Fruit fly (Drosophila melanogaster): ENCODE measurements around the gene amx.

Gene amx

DNA sequence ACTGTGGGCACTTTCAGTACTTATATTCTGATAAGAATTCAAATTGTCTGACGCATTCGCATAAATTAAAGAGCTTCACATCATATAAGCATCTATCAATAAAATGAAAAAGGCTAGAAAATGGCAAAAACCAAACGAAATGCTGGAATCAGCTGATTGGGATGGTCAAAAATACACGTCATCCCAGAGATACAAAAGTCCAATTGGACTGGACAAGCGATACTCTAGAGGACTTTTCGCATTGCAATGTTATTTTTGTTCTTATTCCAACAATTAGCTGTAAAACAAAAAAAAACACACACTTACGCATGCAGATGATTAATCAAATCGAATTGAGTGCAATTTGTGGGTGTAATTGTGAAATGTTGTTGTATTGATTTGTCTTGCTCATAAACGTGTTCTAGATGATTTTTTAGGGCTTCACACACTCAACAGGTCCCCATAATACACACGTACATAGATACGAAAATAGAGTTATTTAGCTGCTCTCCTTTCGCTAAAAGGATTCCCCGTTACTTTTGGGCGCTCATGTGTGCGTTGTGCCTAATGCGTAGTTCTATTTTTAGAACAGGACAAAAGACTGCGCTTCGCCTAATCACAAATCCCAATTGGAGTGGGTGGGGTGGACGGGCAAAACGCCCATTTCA is 35.0 kb upstream of the amx start:
- no peak for TF ChIP-seq gl (tag; optimal IDR thresholded peaks at IDR 0.05)
- TF ChIP-seq CG8159 (tag; optimal IDR thresholded peaks at IDR 0.05) = no peak
- TF ChIP-seq CG10348 (GFP tag; IDR thresholded peaks at IDR 0.05) = no peak
- no peak for TF ChIP-seq Pif1A (GFP tag; optimal IDR thresholded peaks at IDR 0.05)
- no peak for TF ChIP-seq D1 (tag; optimal IDR thresholded peaks at IDR 0.05)
- no peak for TF ChIP-seq Snoo (tag; optimal IDR thresholded peaks at IDR 0.05)
- TF ChIP-seq CG13204 (GFP tag; optimal IDR thresholded peaks at IDR 0.05) = no peak
- TF ChIP-seq CG32121 (GFP tag; IDR thresholded peaks at IDR 0.05) = no peak
- no peak for TF ChIP-seq rn (GFP tag; IDR thresholded peaks at IDR 0.05)
- TF ChIP-seq fd96Ca (GFP tag; IDR thresholded peaks at IDR 0.05) = no peak
- no peak for TF ChIP-seq CG15710 (tag; optimal IDR thresholded peaks at IDR 0.05)
- no peak for TF ChIP-seq CG17806 (tag; optimal IDR thresholded peaks at IDR 0.05)

DNA sequence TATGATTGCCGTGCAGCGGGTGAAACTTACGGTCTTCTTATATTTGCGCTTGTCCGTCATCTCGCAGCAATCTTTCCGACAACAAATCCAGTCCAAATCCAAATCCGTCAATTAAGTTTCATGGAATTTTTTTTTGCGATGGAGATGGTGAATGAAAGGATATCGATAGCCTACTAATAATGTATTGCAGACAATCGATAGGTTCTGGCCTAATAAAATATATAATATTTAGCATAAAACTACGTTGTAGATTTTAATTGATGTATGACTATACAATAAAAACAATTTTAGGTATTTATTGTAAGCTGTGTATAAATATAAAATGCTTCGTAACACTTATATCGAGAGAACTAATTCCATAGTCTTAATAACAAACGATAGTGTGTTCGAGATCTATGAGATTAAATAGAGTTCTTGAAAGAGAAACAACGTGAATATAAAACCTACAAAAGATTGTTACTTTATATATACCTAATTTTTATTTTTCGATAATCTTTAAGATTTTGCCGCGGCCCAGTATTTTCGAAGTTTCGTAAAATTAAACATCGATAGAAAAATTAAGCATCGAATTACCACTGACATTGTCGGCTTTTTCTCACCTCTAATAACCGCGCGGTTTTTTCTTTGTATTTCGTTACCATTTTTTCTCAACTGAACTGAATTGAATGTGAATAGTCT is 25.8 kb upstream of the amx start, which contains the start of the genes Cfp1 and Aladin:
Gene Cfp1 (minus strand): TSS at position 131 of the 678 bp plus-strand sequence.
Gene Aladin (plus strand): TSS at position 584 of the 678 bp plus-strand sequence.
- TF ChIP-seq CG15710 (tag; optimal IDR thresholded peaks at IDR 0.05) (no peak), EcR (GFP tag; optimal IDR thresholded peaks at IDR 0.05) (no peak), CG12605 (GFP tag; IDR thresholded peaks at IDR 0.05) (no peak), Ets98B (GFP tag; IDR thresholded peaks at IDR 0.05) (no peak), Snoo (tag; optimal IDR thresholded peaks at IDR 0.05) (no peak), CG8159 (tag; optimal IDR thresholded peaks at IDR 0.05) (no peak), Pif1B (GFP tag; optimal IDR thresholded peaks at IDR 0.05) (no peak), gl (tag; optimal IDR thresholded peaks at IDR 0.05) (no peak), Pif1A (GFP tag; optimal IDR thresholded peaks at IDR 0.05) (no peak), CG17806 (tag; optimal IDR thresholded peaks at IDR 0.05) (no peak), D1 (tag; optimal IDR thresholded peaks at IDR 0.05) (no peak), fd96Ca (GFP tag; IDR thresholded peaks at IDR 0.05) (no peak), CG4496 (GFP tag; IDR thresholded peaks at IDR 0.05) (no peak), CG9948 (tag; optimal IDR thresholded peaks at IDR 0.05) (no peak), CG10348 (GFP tag; IDR thresholded peaks at IDR 0.05) (no peak), CG32121 (GFP tag; IDR thresholded peaks at IDR 0.05) (no peak)

DNA sequence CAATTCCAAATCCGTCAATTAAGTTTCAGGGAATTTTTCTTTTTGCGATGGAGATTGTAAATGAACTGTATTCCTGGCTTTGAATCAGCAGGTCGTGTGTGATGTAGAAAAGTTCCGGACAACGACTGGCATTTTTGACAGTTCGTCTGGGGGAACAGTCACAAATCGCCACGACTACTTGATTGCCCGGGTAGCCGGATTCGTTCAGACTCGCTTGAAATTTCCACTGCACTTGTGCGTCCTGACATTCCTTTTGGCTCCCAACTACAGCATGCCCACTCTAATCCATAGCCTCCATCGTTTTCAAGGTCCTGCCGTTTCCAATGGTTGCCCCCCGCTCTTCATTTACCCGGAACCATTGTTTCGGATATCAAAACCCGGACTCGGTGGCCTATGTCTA is 22.7 kb upstream of the amx start, which contains the start of gene CG17440:
Gene CG17440 (minus strand): TSS at position 101 of the 400 bp plus-strand sequence.
- no peak for TF ChIP-seq CG4496 (GFP tag; IDR thresholded peaks at IDR 0.05)
- TF ChIP-seq CG34367 (tag; optimal IDR thresholded peaks at IDR 0.05) = no peak
- no peak for TF ChIP-seq CG9948 (tag; optimal IDR thresholded peaks at IDR 0.05)
- TF ChIP-seq fd96Ca (GFP tag; IDR thresholded peaks at IDR 0.05) = no peak
- no peak for TF ChIP-seq Pif1B (GFP tag; optimal IDR thresholded peaks at IDR 0.05)
- TF ChIP-seq Ets98B (GFP tag; IDR thresholded peaks at IDR 0.05) = no peak
- TF ChIP-seq D1 (tag; optimal IDR thresholded peaks at IDR 0.05) = no peak
- no peak for TF ChIP-seq CG12605 (GFP tag; IDR thresholded peaks at IDR 0.05)
- TF ChIP-seq Pif1A (GFP tag; optimal IDR thresholded peaks at IDR 0.05) = no peak

DNA sequence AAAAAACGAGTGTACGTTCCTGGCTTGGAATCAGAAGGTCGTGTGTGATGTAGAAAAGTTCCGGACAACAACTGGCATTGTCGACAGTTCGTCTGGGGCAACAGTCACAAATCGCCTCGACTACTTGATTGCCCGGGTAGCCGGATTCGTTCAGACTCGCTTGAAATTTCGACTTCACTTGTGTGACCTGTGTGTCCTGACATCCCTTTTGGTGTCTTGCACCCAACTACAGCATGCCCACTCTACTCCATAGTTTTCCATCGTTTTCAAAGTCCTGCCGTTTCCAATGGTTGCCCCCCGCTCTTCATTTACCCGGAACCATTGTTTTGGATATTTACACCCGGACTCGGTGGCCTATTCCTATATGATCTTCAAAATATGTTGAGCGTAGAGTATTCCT is 20.5 kb upstream of the amx start, which contains the start of gene Erk7:
Gene Erk7 (minus strand): TSS at position 101 of the 400 bp plus-strand sequence.
- TF ChIP-seq CG34367 (tag; optimal IDR thresholded peaks at IDR 0.05) = no peak
- no peak for TF ChIP-seq fd96Ca (GFP tag; IDR thresholded peaks at IDR 0.05)
- TF ChIP-seq rn (GFP tag; IDR thresholded peaks at IDR 0.05) = no peak
- TF ChIP-seq CG13204 (GFP tag; optimal IDR thresholded peaks at IDR 0.05) = no peak
- no peak for TF ChIP-seq CG8301 (tag; optimal IDR thresholded peaks at IDR 0.05)
- TF ChIP-seq CG15710 (tag; optimal IDR thresholded peaks at IDR 0.05) = no peak
- no peak for TF ChIP-seq Ets98B (GFP tag; IDR thresholded peaks at IDR 0.05)
- TF ChIP-seq CG9948 (tag; optimal IDR thresholded peaks at IDR 0.05) = no peak
- no peak for TF ChIP-seq CG32121 (GFP tag; IDR thresholded peaks at IDR 0.05)
- no peak for TF ChIP-seq Pif1A (GFP tag; optimal IDR thresholded peaks at IDR 0.05)
- TF ChIP-seq D1 (tag; optimal IDR thresholded peaks at IDR 0.05) = no peak
- TF ChIP-seq CG8159 (tag; optimal IDR thresholded peaks at IDR 0.05) = no peak
- TF ChIP-seq CG10348 (GFP tag; IDR thresholded peaks at IDR 0.05) = no peak
- no peak for TF ChIP-seq Snoo (tag; optimal IDR thresholded peaks at IDR 0.05)
- no peak for TF ChIP-seq CG12605 (GFP tag; IDR thresholded peaks at IDR 0.05)
- TF ChIP-seq CG14655 (GFP tag; optimal IDR thresholded peaks at IDR 0.05) = no peak
- TF ChIP-seq EcR (GFP tag; optimal IDR thresholded peaks at IDR 0.05) = no peak
- TF ChIP-seq Pif1B (GFP tag; optimal IDR thresholded peaks at IDR 0.05) = no peak

DNA sequence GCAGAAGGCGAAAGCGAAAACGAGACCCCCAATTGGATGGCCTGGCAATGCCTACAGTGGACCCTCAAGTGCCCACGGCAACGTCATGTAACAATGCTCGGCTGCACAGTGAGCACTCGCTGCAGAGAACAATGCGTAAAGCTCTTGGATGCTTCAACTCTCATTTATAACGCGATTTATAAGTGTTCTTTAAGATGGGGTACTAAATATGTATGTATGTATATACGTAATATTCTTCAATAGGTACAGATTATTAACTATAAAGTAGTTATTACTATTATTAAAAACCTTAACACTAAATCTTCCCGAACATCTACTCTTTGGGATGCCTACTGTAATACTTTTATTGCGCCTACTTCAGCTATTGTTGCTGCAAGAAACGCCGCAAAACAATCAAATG is 18.9 kb upstream of the amx start:
- TF ChIP-seq CG9948 (tag; optimal IDR thresholded peaks at IDR 0.05) = no peak
- 0 out of 2 replicates have a peak, but pooled peaks have one; percentile 24 for TF ChIP-seq CG32121 (GFP tag; IDR thresholded peaks at IDR 0.05)

DNA sequence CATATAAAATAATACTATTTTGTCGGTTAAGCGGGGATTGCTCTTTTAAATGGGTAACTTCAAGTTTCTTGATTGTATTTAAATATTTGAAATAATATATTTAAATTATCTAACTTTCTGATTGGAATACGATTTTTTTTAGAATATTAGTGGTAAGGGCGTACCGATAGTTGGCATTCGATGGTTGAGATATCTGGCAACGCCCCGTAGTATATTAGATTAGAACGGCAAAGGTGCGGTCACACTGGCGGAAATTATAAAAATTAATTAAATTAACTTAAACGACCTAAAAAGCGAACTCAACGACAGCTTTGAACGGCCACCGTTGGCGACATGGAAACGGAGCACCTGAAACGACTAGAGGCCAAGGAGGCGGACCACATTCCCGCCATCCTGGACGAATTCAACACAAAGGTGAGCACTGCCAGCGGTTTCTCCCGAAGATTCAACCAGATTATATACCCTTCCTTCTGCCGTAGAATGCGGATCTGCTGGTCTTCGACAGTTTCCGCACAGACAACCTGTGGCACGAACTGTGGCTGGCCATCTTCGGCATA is 8.9 kb upstream of the amx start, which contains the start of gene ric8a:
Gene ric8a (plus strand): TSS at position 205 of the 557 bp plus-strand sequence.
- TF ChIP-seq CG8159 (tag; optimal IDR thresholded peaks at IDR 0.05) (peak; percentile 24), CG4496 (GFP tag; IDR thresholded peaks at IDR 0.05) (no peak)
